Fruit fly (Drosophila melanogaster): ENCODE results near the gene CG17754.

The CG17754 gene

DNA sequence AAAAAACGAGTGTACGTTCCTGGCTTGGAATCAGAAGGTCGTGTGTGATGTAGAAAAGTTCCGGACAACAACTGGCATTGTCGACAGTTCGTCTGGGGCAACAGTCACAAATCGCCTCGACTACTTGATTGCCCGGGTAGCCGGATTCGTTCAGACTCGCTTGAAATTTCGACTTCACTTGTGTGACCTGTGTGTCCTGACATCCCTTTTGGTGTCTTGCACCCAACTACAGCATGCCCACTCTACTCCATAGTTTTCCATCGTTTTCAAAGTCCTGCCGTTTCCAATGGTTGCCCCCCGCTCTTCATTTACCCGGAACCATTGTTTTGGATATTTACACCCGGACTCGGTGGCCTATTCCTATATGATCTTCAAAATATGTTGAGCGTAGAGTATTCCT is 17.4 kb downstream of the CG17754 start, which contains the start of gene Erk7:
TSS of gene Erk7 (minus strand) at position 101 of the 400 bp plus-strand sequence.
- TF ChIP-seq Sox102F (GFP tag; optimal IDR thresholded peaks at IDR 0.05): no peak
- no peak for TF ChIP-seq Hr38 (GFP tag; optimal IDR thresholded peaks at IDR 0.05)
- no peak for TF ChIP-seq CG10631 (GFP tag; optimal IDR thresholded peaks at IDR 0.05)
- TF ChIP-seq Eip78C (GFP tag): no peak
- TF ChIP-seq Ets21C (GFP tag; optimal IDR thresholded peaks at IDR 0.05): no peak
- TF ChIP-seq CG32006 (GFP tag; optimal IDR thresholded peaks at IDR 0.05): no peak
- TF ChIP-seq eg (GFP tag; IDR thresholded peaks at IDR 0.05): no peak
- no peak for TF ChIP-seq CG3919 (GFP tag; optimal IDR thresholded peaks at IDR 0.05)
- TF ChIP-seq achi (GFP tag; optimal IDR thresholded peaks at IDR 0.05): no peak
- no peak for TF ChIP-seq Eip93F (GFP tag; optimal IDR thresholded peaks at IDR 0.05)
- no peak for TF ChIP-seq Lpt (GFP tag; optimal IDR thresholded peaks at IDR 0.05)
- no peak for TF ChIP-seq CG8319 (GFP tag; optimal IDR thresholded peaks at IDR 0.05)
- TF ChIP-seq CG15336 (GFP tag; IDR thresholded peaks at IDR 0.05): no peak
- TF ChIP-seq cyc (GFP tag; optimal IDR thresholded peaks at IDR 0.05): no peak

DNA sequence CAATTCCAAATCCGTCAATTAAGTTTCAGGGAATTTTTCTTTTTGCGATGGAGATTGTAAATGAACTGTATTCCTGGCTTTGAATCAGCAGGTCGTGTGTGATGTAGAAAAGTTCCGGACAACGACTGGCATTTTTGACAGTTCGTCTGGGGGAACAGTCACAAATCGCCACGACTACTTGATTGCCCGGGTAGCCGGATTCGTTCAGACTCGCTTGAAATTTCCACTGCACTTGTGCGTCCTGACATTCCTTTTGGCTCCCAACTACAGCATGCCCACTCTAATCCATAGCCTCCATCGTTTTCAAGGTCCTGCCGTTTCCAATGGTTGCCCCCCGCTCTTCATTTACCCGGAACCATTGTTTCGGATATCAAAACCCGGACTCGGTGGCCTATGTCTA is 19.6 kb downstream of the CG17754 start, which contains the start of gene CG17440:
TSS of gene CG17440 (minus strand) at position 101 of the 400 bp plus-strand sequence.
- TF ChIP-seq Sox14 (GFP tag; optimal IDR thresholded peaks at IDR 0.05): no peak
- TF ChIP-seq CG1621 (tag; optimal IDR thresholded peaks at IDR 0.05): no peak
- TF ChIP-seq CG6276 (GFP tag; optimal IDR thresholded peaks at IDR 0.05): no peak
- no peak for TF ChIP-seq vri (GFP tag; optimal IDR thresholded peaks at IDR 0.05)
- TF ChIP-seq Gug (GFP tag; IDR thresholded peaks at IDR 0.05): no peak

DNA sequence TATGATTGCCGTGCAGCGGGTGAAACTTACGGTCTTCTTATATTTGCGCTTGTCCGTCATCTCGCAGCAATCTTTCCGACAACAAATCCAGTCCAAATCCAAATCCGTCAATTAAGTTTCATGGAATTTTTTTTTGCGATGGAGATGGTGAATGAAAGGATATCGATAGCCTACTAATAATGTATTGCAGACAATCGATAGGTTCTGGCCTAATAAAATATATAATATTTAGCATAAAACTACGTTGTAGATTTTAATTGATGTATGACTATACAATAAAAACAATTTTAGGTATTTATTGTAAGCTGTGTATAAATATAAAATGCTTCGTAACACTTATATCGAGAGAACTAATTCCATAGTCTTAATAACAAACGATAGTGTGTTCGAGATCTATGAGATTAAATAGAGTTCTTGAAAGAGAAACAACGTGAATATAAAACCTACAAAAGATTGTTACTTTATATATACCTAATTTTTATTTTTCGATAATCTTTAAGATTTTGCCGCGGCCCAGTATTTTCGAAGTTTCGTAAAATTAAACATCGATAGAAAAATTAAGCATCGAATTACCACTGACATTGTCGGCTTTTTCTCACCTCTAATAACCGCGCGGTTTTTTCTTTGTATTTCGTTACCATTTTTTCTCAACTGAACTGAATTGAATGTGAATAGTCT is 22.7 kb downstream of the CG17754 start, which contains the start of the genes Cfp1 and Aladin:
TSS of gene Cfp1 (minus strand) at position 131 of the 678 bp plus-strand sequence.
TSS of gene Aladin (plus strand) at position 584 of the 678 bp plus-strand sequence.
- TF ChIP-seq CG3032 (tag; optimal IDR thresholded peaks at IDR 0.05): no peak
- no peak for TF ChIP-seq CG31627 (GFP tag; optimal IDR thresholded peaks at IDR 0.05)
- TF ChIP-seq esn (GFP tag; optimal IDR thresholded peaks at IDR 0.05): peak; percentile 24

- TF ChIP-seq CG10669 (GFP tag; optimal IDR thresholded peaks at IDR 0.05): no peak
- no peak for TF ChIP-seq Eip93F (GFP tag; optimal IDR thresholded peaks at IDR 0.05)
- no peak for TF ChIP-seq CG15336 (GFP tag; IDR thresholded peaks at IDR 0.05)
- no peak for TF ChIP-seq Met (GFP tag; optimal IDR thresholded peaks at IDR 0.05)
- no peak for TF ChIP-seq CG7368 (GFP tag; optimal IDR thresholded peaks at IDR 0.05)
- TF ChIP-seq CG16779 (tag; optimal IDR thresholded peaks at IDR 0.05): no peak
- TF ChIP-seq CG8119 (GFP tag; IDR thresholded peaks at IDR 0.05): no peak
- TF ChIP-seq CG3919 (GFP tag; optimal IDR thresholded peaks at IDR 0.05): no peak
- no peak for TF ChIP-seq spab (GFP tag; optimal IDR thresholded peaks at IDR 0.05)
- TF ChIP-seq Ets21C (GFP tag; optimal IDR thresholded peaks at IDR 0.05): no peak
- TF ChIP-seq CG31627 (GFP tag; optimal IDR thresholded peaks at IDR 0.05): no peak
- no peak for TF ChIP-seq OdsH (GFP tag; optimal IDR thresholded peaks at IDR 0.05)
- no peak for TF ChIP-seq CG8319 (GFP tag; optimal IDR thresholded peaks at IDR 0.05)
- no peak for TF ChIP-seq Sox15 (GFP tag; optimal IDR thresholded peaks at IDR 0.05)
- no peak for TF ChIP-seq Hr39 (GFP tag; optimal IDR thresholded peaks at IDR 0.05)
- no peak for TF ChIP-seq Blimp-1 (GFP tag; optimal IDR thresholded peaks at IDR 0.05)
- no peak for TF ChIP-seq Smox (GFP tag; optimal IDR thresholded peaks at IDR 0.05)
- no peak for TF ChIP-seq Hr38 (GFP tag; optimal IDR thresholded peaks at IDR 0.05)
- TF ChIP-seq Hr4 (GFP tag; optimal IDR thresholded peaks at IDR 0.05): no peak
Observed at dm6 chrX:9281998-9282644, 31.9 kb downstream of the CG17754 start.
